Worm (Caenorhabditis elegans): Measurements from ENCODE around the gene unc-39.

unc-39 gene

DNA sequence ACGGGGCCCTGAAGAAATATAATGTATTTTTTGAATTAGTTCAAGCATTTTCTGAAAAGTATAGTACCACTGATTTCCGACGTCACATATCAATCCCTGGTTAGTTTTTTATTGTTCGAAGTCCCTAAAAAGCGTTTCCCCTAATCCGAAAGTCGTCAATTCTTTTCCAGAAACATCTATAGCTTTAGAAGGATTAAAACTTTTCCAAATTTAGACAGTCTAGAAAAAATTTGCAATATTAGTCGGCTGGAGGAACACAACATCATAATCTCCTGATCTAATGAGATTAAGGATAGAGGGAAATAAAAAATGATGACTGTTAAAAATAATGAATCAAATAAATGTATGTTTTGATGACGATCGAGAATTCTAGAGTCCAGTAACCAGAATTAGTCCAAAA, 5.2 kb downstream of the unc-39 start:
- TF ChIP-seq ztf-11 (tag; optimal IDR thresholded peaks at IDR 0.05) (no peak), elt-3 (tag; optimal IDR thresholded peaks at IDR 0.05) (no peak), snpc-4 (tag; optimal IDR thresholded peaks at IDR 0.05) (no peak)

DNA sequence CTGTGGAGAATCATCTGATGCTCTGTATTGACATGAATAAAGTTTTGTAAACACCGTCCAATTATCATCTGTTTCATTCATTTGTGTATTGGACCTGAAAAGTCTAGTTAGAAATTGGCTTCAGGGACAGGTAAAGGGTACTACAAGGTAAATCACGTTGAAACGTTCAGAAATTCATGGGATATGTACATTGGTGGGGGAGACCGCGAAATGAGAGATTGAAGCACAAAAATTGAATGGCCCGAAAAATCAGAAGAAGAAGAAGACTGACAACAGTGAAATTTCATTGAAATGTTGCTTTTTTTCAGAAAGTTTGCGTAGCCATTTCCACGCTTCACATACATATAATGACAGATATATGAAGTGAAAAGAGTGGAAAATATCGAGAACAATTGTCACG, 6.1 kb downstream of the unc-39 start, which contains the start of gene npr-43:
TSS of gene npr-43 (minus strand) at position 101 of the 400 bp plus-strand sequence.
- TF ChIP-seq ceh-82 (tag; optimal IDR thresholded peaks at IDR 0.05) (no peak), pha-4 (tag; optimal IDR thresholded peaks at IDR 0.05) (no peak), fkh-2 (tag; optimal IDR thresholded peaks at IDR 0.05) (no peak), mdl-1 (tag; optimal IDR thresholded peaks at IDR 0.05) (no peak), lsy-12 (tag; optimal IDR thresholded peaks at IDR 0.05) (no peak), fos-1 (tag; optimal IDR thresholded peaks at IDR 0.05) (no peak), daf-12 (tag; optimal IDR thresholded peaks at IDR 0.05) (no peak), ceh-9 (tag; optimal IDR thresholded peaks at IDR 0.05) (no peak), nhr-77 (tag; optimal IDR thresholded peaks at IDR 0.05) (no peak), nhr-25 (tag; optimal IDR thresholded peaks at IDR 0.05) (no peak), nfya-1 (tag; optimal IDR thresholded peaks at IDR 0.05; ENCODE audit: insufficient read depth) (no peak), sea-2 (GFP tag; optimal IDR thresholded peaks at IDR 0.05) (no peak), zag-1 (tag; optimal IDR thresholded peaks at IDR 0.05) (no peak), hmg-11 (tag; optimal IDR thresholded peaks at IDR 0.05) (no peak), tbx-2 (tag; optimal IDR thresholded peaks at IDR 0.05) (no peak), ceh-16 (tag; optimal IDR thresholded peaks at IDR 0.05) (no peak), mml-1 (tag; optimal IDR thresholded peaks at IDR 0.05) (no peak), aly-2 (tag; optimal IDR thresholded peaks at IDR 0.05) (no peak)

DNA sequence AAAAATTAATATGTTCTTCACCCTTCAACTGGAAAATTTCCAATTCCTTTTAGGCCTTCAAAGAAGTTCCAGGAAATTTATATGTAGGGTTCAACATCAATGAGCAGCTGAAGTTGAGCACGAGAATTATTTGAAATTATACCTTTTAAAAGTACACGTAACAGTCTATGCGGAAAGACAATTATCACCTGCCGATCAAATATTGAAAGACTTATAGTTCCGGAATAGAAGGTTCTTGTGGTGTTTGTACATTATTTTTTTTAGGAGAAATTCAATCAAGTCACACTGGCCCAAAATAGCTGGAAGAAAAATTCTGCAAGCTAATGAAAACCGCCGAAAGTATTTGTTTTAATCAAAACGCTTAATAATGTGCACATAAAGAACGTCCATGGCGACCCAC, 7.4 kb downstream of the unc-39 start:
- no peak for TF ChIP-seq lin-15B (tag; optimal IDR thresholded peaks at IDR 0.05)

DNA sequence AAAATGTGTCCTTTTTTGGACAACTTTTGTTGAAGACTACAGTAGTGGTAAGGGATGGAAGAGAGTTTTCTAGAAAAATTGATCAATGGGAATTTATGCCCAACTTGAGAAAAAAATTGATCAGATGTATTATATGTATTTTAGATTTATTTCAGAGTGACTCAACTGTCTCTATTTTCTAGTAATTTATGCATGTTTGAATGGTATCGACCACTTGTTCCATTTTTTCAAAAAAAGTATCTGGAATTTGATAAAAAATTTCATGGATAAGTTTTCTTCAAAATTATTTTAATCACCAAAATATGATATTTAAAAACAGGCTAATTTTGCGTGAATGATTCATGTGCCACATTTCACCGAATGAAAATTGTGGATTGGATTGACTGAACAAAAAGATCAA, 19.0 kb downstream of the unc-39 start, which contains the start of gene C15H11.10:
TSS of gene C15H11.10 (plus strand) at position 301 of the 400 bp plus-strand sequence.
- TF ChIP-seq pqm-1 (tag; optimal IDR thresholded peaks at IDR 0.05) (no peak), pha-4 (tag; optimal IDR thresholded peaks at IDR 0.05) (no peak), ztf-11 (tag; optimal IDR thresholded peaks at IDR 0.05) (no peak), tbx-2 (tag; optimal IDR thresholded peaks at IDR 0.05) (no peak), nhr-237 (tag; optimal IDR thresholded peaks at IDR 0.05) (no peak), nhr-25 (tag; optimal IDR thresholded peaks at IDR 0.05) (no peak), ama-1 (optimal IDR thresholded peaks at IDR 0.05) (no peak), skn-1 (tag; optimal IDR thresholded peaks at IDR 0.05) (no peak), jun-1 (tag; optimal IDR thresholded peaks at IDR 0.05) (no peak), nhr-43 (tag; optimal IDR thresholded peaks at IDR 0.05; ENCODE audit: poor library complexity, severe bottlenecking) (no peak)

DNA sequence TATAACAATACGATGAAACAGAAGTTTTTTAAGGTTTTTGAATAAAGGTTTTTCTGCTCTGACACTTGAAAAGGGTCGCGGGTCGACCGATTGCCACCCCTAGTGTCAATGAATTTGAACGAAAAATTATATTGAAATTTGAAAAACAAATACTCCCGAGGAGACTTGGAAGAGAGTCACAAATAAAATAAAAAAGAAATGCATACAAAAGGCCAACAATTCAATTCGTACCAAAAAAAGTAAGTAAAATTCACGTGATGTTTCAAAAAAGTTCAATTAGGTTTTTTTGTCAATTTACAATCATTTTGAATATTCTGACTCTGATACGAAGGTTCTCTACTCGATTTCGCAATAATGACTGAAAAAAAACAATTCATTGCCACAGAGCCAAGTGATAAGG, 20.6 kb downstream of the unc-39 start, which contains the start of gene C15H11.1:
TSS of gene C15H11.1 (plus strand) at position 301 of the 400 bp plus-strand sequence.
- TF ChIP-seq elt-3 (tag; optimal IDR thresholded peaks at IDR 0.05) (no peak), nhr-77 (tag; optimal IDR thresholded peaks at IDR 0.05) (no peak), snpc-4 (tag; optimal IDR thresholded peaks at IDR 0.05) (no peak), nhr-12 (tag; optimal IDR thresholded peaks at IDR 0.05) (no peak), eor-1 (tag; optimal IDR thresholded peaks at IDR 0.05) (no peak), elt-2 (tag; optimal IDR thresholded peaks at IDR 0.05) (no peak), mml-1 (tag; optimal IDR thresholded peaks at IDR 0.05) (no peak), pha-4 (tag; optimal IDR thresholded peaks at IDR 0.05) (no peak), lsy-12 (tag; optimal IDR thresholded peaks at IDR 0.05) (no peak)

DNA sequence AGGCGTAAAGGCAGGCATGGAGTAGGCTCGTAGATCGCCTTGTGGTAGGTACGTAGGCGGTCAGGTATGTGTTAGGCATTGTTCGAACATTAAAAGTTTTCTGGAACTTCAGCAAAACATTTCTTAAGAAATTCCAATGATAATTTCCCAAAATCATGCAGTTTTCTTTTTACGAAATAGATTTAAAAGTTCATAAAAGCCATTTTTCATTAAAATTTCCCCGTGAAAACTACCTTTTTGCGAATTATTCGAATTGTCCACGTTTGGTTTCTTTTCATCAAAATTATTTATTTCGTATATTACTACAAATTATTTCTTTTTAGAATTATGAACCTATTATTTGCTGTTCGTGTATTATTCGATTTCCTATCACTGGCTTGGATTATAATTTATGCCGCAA, 21.9 kb downstream of the unc-39 start, which contains the start of gene C15H11.13:
TSS of gene C15H11.13 (plus strand) at position 301 of the 400 bp plus-strand sequence.
- TF ChIP-seq R02D3.7 (tag; optimal IDR thresholded peaks at IDR 0.05) (no peak), ceh-82 (tag; optimal IDR thresholded peaks at IDR 0.05) (no peak), elt-1 (tag; optimal IDR thresholded peaks at IDR 0.05) (no peak), aly-2 (tag; optimal IDR thresholded peaks at IDR 0.05) (no peak), zag-1 (tag; optimal IDR thresholded peaks at IDR 0.05) (no peak), nhr-43 (tag; optimal IDR thresholded peaks at IDR 0.05; ENCODE audit: poor library complexity, severe bottlenecking) (no peak), nfya-1 (tag; optimal IDR thresholded peaks at IDR 0.05; ENCODE audit: insufficient read depth) (no peak), nhr-23 (tag; optimal IDR thresholded peaks at IDR 0.05) (no peak), egl-27 (tag; optimal IDR thresholded peaks at IDR 0.05) (no peak), elt-3 (tag; optimal IDR thresholded peaks at IDR 0.05) (no peak), elt-2 (tag; optimal IDR thresholded peaks at IDR 0.05) (no peak), daf-12 (tag; optimal IDR thresholded peaks at IDR 0.05) (no peak), lsy-12 (tag; optimal IDR thresholded peaks at IDR 0.05) (no peak), nhr-237 (tag; optimal IDR thresholded peaks at IDR 0.05) (no peak)
